Worm (Caenorhabditis elegans) whole organism, late embryonic: Measurements from ENCODE around the gene K08D9.4.
A peak's percentile ranks its signal among the peaks of the same experiment; 100 is the strongest.

Source experiments
- K02D7.2 ChIP-seq: sonication (generic microtip); optimal IDR thresholded peaks from 2 replicates; lab custom pipeline; 2017; ENCODE audit warnings: mild to moderate bottlenecking, missing genetic modification characterization, missing compliant biosample characterization
- K09A11.1 ChIP-seq: sonication (generic microtip); optimal IDR thresholded peaks from 2 replicates; lab custom pipeline; 2017; ENCODE audit warnings: antibody characterized with exemption, mild to moderate bottlenecking, missing genetic modification characterization, missing compliant biosample characterization; ENCODE audit not compliant: insufficient read depth
- T23F11.4 ChIP-seq: fragments of 200-800 bp; sonication (Bioruptor generic); optimal IDR thresholded peaks from 2 replicates; lab custom pipeline; 2018; ENCODE audit warnings: mild to moderate bottlenecking, missing genetic modification characterization, missing compliant biosample characterization
- ama-1 ChIP-seq: fragments of 150-350 bp; optimal IDR thresholded peaks from 2 replicates; lab custom pipeline; 2014
- ceh-18 ChIP-seq: sonication (generic microtip); optimal IDR thresholded peaks from 2 replicates; lab custom pipeline; 2016; ENCODE audit warnings: missing genetic modification characterization, missing compliant biosample characterization
- ceh-19 ChIP-seq: fragments of 200-800 bp; sonication (Bioruptor generic); optimal IDR thresholded peaks from 2 replicates; lab custom pipeline; 2018; ENCODE audit warnings: mild to moderate bottlenecking, missing genetic modification characterization, missing compliant biosample characterization
- ceh-22 ChIP-seq: sonication (generic microtip); optimal IDR thresholded peaks from 2 replicates; lab custom pipeline; 2017; ENCODE audit warnings: missing biosample characterization, missing genetic modification characterization
- ceh-31 ChIP-seq: sonication (generic microtip); optimal IDR thresholded peaks from 2 replicates; lab custom pipeline; 2016; ENCODE audit warnings: missing genetic modification characterization, missing compliant biosample characterization
- ceh-34 ChIP-seq: sonication (generic microtip); optimal IDR thresholded peaks from 2 replicates; lab custom pipeline; 2016; ENCODE audit warnings: mild to moderate bottlenecking, missing genetic modification characterization, missing compliant biosample characterization
- ceh-45 ChIP-seq: fragments of 200-800 bp; sonication (Bioruptor generic); IDR thresholded peaks from 2 replicates; pipeline ENCODE4 v1.3.6; 2022; ENCODE audit warnings: missing genetic modification reagents, missing genetic modification characterization, missing compliant biosample characterization
- ceh-48 ChIP-seq: sonication (generic microtip); optimal IDR thresholded peaks from 2 replicates; lab custom pipeline; 2016; ENCODE audit warnings: missing genetic modification characterization, inconsistent platforms, missing compliant biosample characterization
- dve-1 ChIP-seq: sonication (generic microtip); optimal IDR thresholded peaks from 2 replicates; lab custom pipeline; 2017; ENCODE audit warnings: antibody characterized with exemption, mild to moderate bottlenecking, missing genetic modification characterization, missing compliant biosample characterization
- elt-4 ChIP-seq: sonication (generic microtip); optimal IDR thresholded peaks from 2 replicates; lab custom pipeline; 2016; ENCODE audit warnings: missing genetic modification characterization, missing compliant biosample characterization
- ets-4 ChIP-seq: sonication (generic microtip); optimal IDR thresholded peaks from 2 replicates; lab custom pipeline; 2016; ENCODE audit warnings: missing genetic modification characterization, missing compliant biosample characterization
- fax-1 ChIP-seq: sonication (generic microtip); optimal IDR thresholded peaks from 2 replicates; lab custom pipeline; 2016; ENCODE audit warnings: missing genotype, missing genetic modification characterization, missing compliant biosample characterization
- fkh-10 ChIP-seq: fragments of 150-350 bp; optimal IDR thresholded peaks from 2 replicates; lab custom pipeline; 2014; ENCODE audit warnings: missing biosample characterization, missing genetic modification reagents, missing genetic modification characterization
- fkh-6 ChIP-seq: sonication (generic microtip); optimal IDR thresholded peaks from 2 replicates; lab custom pipeline; 2016; ENCODE audit warnings: missing genetic modification characterization, missing compliant biosample characterization
- gmeb-2 ChIP-seq: sonication (generic microtip); optimal IDR thresholded peaks from 2 replicates; lab custom pipeline; 2016; ENCODE audit warnings: missing genetic modification characterization, inconsistent platforms, missing compliant biosample characterization
- hlh-13 ChIP-seq: fragments of 200-800 bp; sonication (Bioruptor generic); optimal IDR thresholded peaks from 2 replicates; lab custom pipeline; 2018; ENCODE audit warnings: mild to moderate bottlenecking, missing genetic modification characterization, missing compliant biosample characterization
- hlh-15 ChIP-seq: sonication (generic microtip); optimal IDR thresholded peaks from 2 replicates; lab custom pipeline; 2016; ENCODE audit warnings: missing genetic modification characterization, missing compliant biosample characterization
- hlh-6 ChIP-seq: sonication (generic microtip); optimal IDR thresholded peaks from 2 replicates; lab custom pipeline; 2016; ENCODE audit warnings: missing genotype, missing genetic modification characterization, missing compliant biosample characterization
- hlh-8 ChIP-seq: sonication (generic microtip); optimal IDR thresholded peaks from 2 replicates; lab custom pipeline; 2016; ENCODE audit warnings: missing genotype, missing genetic modification characterization, missing compliant biosample characterization
- lim-6 ChIP-seq: sonication (generic microtip); optimal IDR thresholded peaks from 2 replicates; lab custom pipeline; 2016; ENCODE audit warnings: missing genetic modification characterization, missing compliant biosample characterization
- nfya-1 ChIP-seq: sonication (generic microtip); optimal IDR thresholded peaks from 2 replicates; lab custom pipeline; 2017; ENCODE audit warnings: missing genetic modification characterization, mild to moderate bottlenecking, missing compliant biosample characterization, antibody characterized with exemption, moderate library complexity
- nhr-232 ChIP-seq: sonication (generic microtip); optimal IDR thresholded peaks from 2 replicates; lab custom pipeline; 2016; ENCODE audit warnings: missing genetic modification characterization, missing compliant biosample characterization
- npax-4 ChIP-seq: sonication (generic microtip); optimal IDR thresholded peaks from 2 replicates; lab custom pipeline; 2016; ENCODE audit warnings: missing genetic modification characterization, missing compliant biosample characterization
- odd-2 ChIP-seq: sonication (generic microtip); optimal IDR thresholded peaks from 2 replicates; lab custom pipeline; 2017; ENCODE audit warnings: antibody characterized with exemption, mild to moderate bottlenecking, missing genetic modification characterization, missing compliant biosample characterization
- pax-1 ChIP-seq: fragments of 150-350 bp; optimal IDR thresholded peaks from 2 replicates; lab custom pipeline; 2014; ENCODE audit warnings: missing biosample characterization, missing genetic modification characterization
- pha-4 ChIP-seq: fragments of 150-350 bp; optimal IDR thresholded peaks from 2 replicates; lab custom pipeline; 2018; ENCODE audit warnings: missing biosample characterization, missing genetic modification reagents, missing genetic modification characterization
- rnt-1 ChIP-seq: sonication (generic microtip); optimal IDR thresholded peaks from 2 replicates; lab custom pipeline; 2016; ENCODE audit warnings: missing genetic modification characterization, missing compliant biosample characterization
- sdc-2 ChIP-seq: sonication (generic microtip); optimal IDR thresholded peaks from 2 replicates; lab custom pipeline; 2016; ENCODE audit warnings: missing genotype, missing genetic modification characterization, missing compliant biosample characterization
- sox-2 ChIP-seq: fragments of 200-800 bp; sonication (Bioruptor generic); IDR thresholded peaks from 2 replicates; pipeline ENCODE4 v1.3.6; 2022; ENCODE audit warnings: missing genetic modification reagents, missing genetic modification characterization, missing compliant biosample characterization
- syd-9 ChIP-seq: sonication (generic microtip); optimal IDR thresholded peaks from 2 replicates; lab custom pipeline; 2016; ENCODE audit warnings: mild to moderate bottlenecking, missing genetic modification characterization, moderate library complexity, missing compliant biosample characterization
- tbx-2 ChIP-seq: sonication (generic microtip); optimal IDR thresholded peaks from 2 replicates; lab custom pipeline; 2016; ENCODE audit warnings: missing genetic modification characterization, missing compliant biosample characterization
- tbx-7 ChIP-seq: sonication (generic microtip); optimal IDR thresholded peaks from 2 replicates; lab custom pipeline; 2016; ENCODE audit warnings: missing genotype, missing genetic modification characterization, missing compliant biosample characterization
- ttx-3 ChIP-seq: sonication (generic microtip); optimal IDR thresholded peaks from 2 replicates; lab custom pipeline; 2016; ENCODE audit warnings: missing genetic modification reagents, missing genetic modification characterization, missing compliant biosample characterization
- unc-42 ChIP-seq: sonication (generic microtip); optimal IDR thresholded peaks from 2 replicates; lab custom pipeline; 2016; ENCODE audit warnings: missing genotype, missing genetic modification characterization, missing compliant biosample characterization
- zip-5 ChIP-seq: sonication (generic microtip); optimal IDR thresholded peaks from 2 replicates; lab custom pipeline; 2016; ENCODE audit warnings: missing genetic modification characterization, missing compliant biosample characterization

K08D9.4 gene

ce11 chrV:3236610-3237009 is 36.4 kb upstream of the K08D9.4 start, which contains the start of the genes K08D9.9 and str-16:
Gene K08D9.9, minus strand, starts transcription at chrV:3236710.
Gene str-16, plus strand, starts transcription at chrV:3236875.
- TF ChIP-seq T23F11.4 (GFP tag; lab: Kevin White, UChicago) = no peak
- TF ChIP-seq pha-4 = no peak
- no peak for TF ChIP-seq unc-42 (tag; lab: Kevin White, UChicago)
- no peak for TF ChIP-seq odd-2
- no peak for TF ChIP-seq nhr-232

- TF ChIP-seq ceh-22 (tag; lab: Kevin White, UChicago) (no peak), ceh-19 (no peak), pax-1 (tag; lab: Kevin White, UChicago) (no peak), lim-6 (tag; lab: Kevin White, UChicago) (no peak), ttx-3 (tag; lab: Kevin White, UChicago) (no peak), hlh-8 (no peak), hlh-15 (tag; lab: Kevin White, UChicago) (no peak), ceh-45 (GFP tag; lab: Robert Waterston, UW) (no peak), npax-4 (tag; lab: Kevin White, UChicago) (no peak), fax-1 (tag; lab: Kevin White, UChicago) (no peak), fkh-6 (tag; lab: Kevin White, UChicago) (no peak)
- TF ChIP-seq, all 69 proteins: peak for 0
Measured at ce11 chrV:3234887-3235286, 34.7 kb upstream of the K08D9.4 start, which contains the start of gene K08D9.6. Gene K08D9.6, minus strand, starts transcription at chrV:3234987.

- TF ChIP-seq rnt-1 (no peak), pax-1 (tag; lab: Kevin White, UChicago) (no peak), pha-4 (no peak), nfya-1 (tag; lab: Kevin White, UChicago) (no peak), tbx-7 (tag; lab: Kevin White, UChicago) (no peak), tbx-2 (tag; lab: Kevin White, UChicago) (no peak), zip-5 (tag; lab: Kevin White, UChicago) (no peak), ets-4 (no peak), hlh-15 (tag; lab: Kevin White, UChicago) (no peak), ceh-19 (no peak), K09A11.1 (tag; lab: Kevin White, UChicago) (no peak), sdc-2 (tag; lab: Kevin White, UChicago) (no peak), hlh-6 (tag; lab: Kevin White, UChicago) (no peak), T23F11.4 (GFP tag; lab: Kevin White, UChicago) (no peak)
Measured at ce11 chrV:3230597-3230996, 30.4 kb upstream of the K08D9.4 start, which contains the start of gene K08D9.10. Gene K08D9.10, plus strand, starts transcription at chrV:3230897.

- no peak for TF ChIP-seq ceh-18
- peak; percentile 61 for TF ChIP-seq dve-1 (tag; lab: Kevin White, UChicago)
Measured at ce11 chrV:3230150-3230549, 29.9 kb upstream of the K08D9.4 start.

ce11 chrV:3227373-3227772 is 27.1 kb upstream of the K08D9.4 start, which contains the start of gene K08D9.2:
Gene K08D9.2, plus strand, starts transcription at chrV:3227673.
- no peak for TF ChIP-seq sox-2 (GFP tag; lab: Robert Waterston, UW)
- no peak for TF ChIP-seq K02D7.2 (tag; lab: Kevin White, UChicago)
- no peak for TF ChIP-seq elt-4 (tag; lab: Kevin White, UChicago)
- TF ChIP-seq ama-1 (lab: Kevin White, UChicago) = no peak
- no peak for TF ChIP-seq ceh-34
- TF ChIP-seq hlh-15 (tag; lab: Kevin White, UChicago) = no peak
- no peak for TF ChIP-seq hlh-6 (tag; lab: Kevin White, UChicago)
- TF ChIP-seq gmeb-2 = no peak
- no peak for TF ChIP-seq ceh-48 (tag; lab: Kevin White, UChicago)
- TF ChIP-seq fax-1 (tag; lab: Kevin White, UChicago) = no peak
- TF ChIP-seq T23F11.4 (GFP tag; lab: Kevin White, UChicago) = no peak
- no peak for TF ChIP-seq syd-9 (tag; lab: Kevin White, UChicago)
- TF ChIP-seq hlh-13 = no peak
- no peak for TF ChIP-seq sdc-2 (tag; lab: Kevin White, UChicago)
- TF ChIP-seq ceh-31 = no peak
- TF ChIP-seq fkh-10 (GFP tag; lab: Kevin White, UChicago) = no peak
- TF ChIP-seq nhr-232 = no peak
- no peak for TF ChIP-seq zip-5 (tag; lab: Kevin White, UChicago)
